Fruit fly (Drosophila melanogaster) whole organism, embryonic: Measurements from ENCODE around the gene CG7156.

ENCODE experiments used
- Asciz ChIP-seq: fragments of 200-800 bp; sonication (Bioruptor generic); optimal IDR thresholded peaks from 2 replicates; lab custom pipeline; 2017; ENCODE audit warnings: missing biosample characterization, mild to moderate bottlenecking, missing genetic modification characterization, missing genetic modification reagents
- Bteb2 ChIP-seq: fragments of 200-800 bp; sonication (Bioruptor generic); optimal IDR thresholded peaks from 2 replicates; lab custom pipeline; 2016; ENCODE audit warnings: missing biosample characterization, missing genetic modification characterization
- CG10209 ChIP-seq: fragments of 200-800 bp; sonication (Bioruptor generic); optimal IDR thresholded peaks from 3 replicates; lab custom pipeline; 2017; ENCODE audit warnings: missing biosample characterization, mild to moderate bottlenecking, missing genetic modification characterization, missing genetic modification reagents
- CG11695 ChIP-seq: fragments of 200-800 bp; sonication (Bioruptor generic); IDR thresholded peaks from 3 replicates; pipeline ENCODE4 v1.3.6; 2022; ENCODE audit warnings: missing biosample characterization, missing genetic modification characterization
- CG12391 ChIP-seq: fragments of 200-800 bp; sonication (Bioruptor generic); optimal IDR thresholded peaks from 3 replicates; lab custom pipeline; 2018; ENCODE audit warnings: missing biosample characterization, mild to moderate bottlenecking, missing genetic modification characterization, moderate library complexity
- CG14050 ChIP-seq: fragments of 200-800 bp; sonication (Bioruptor generic); IDR thresholded peaks from 3 replicates; pipeline ENCODE4 v1.3.6; 2022; ENCODE audit warnings: missing biosample characterization, missing genetic modification characterization
- CG15011 ChIP-seq: fragments of 200-800 bp; sonication (Bioruptor generic); optimal IDR thresholded peaks from 3 replicates; lab custom pipeline; 2018; ENCODE audit warnings: missing biosample characterization, mild to moderate bottlenecking, missing genetic modification characterization
- CG1602 ChIP-seq: fragments of 200-800 bp; sonication (Bioruptor generic); optimal IDR thresholded peaks from 3 replicates; lab custom pipeline; 2016; ENCODE audit warnings: missing biosample characterization, missing genetic modification characterization
- CG17359 ChIP-seq: fragments of 200-800 bp; sonication (Bioruptor generic); optimal IDR thresholded peaks from 3 replicates; lab custom pipeline; 2018; ENCODE audit warnings: missing biosample characterization, mild to moderate bottlenecking, missing genetic modification characterization, moderate library complexity
- CG17829 ChIP-seq: fragments of 200-800 bp; optimal IDR thresholded peaks from 2 replicates; lab custom pipeline; 2019; ENCODE audit warnings: missing biosample characterization, mild to moderate bottlenecking, missing genetic modification characterization, moderate library complexity
- CG2202 ChIP-seq: fragments of 200-800 bp; sonication (Bioruptor generic); optimal IDR thresholded peaks from 2 replicates; lab custom pipeline; 2018; ENCODE audit warnings: missing biosample characterization, mild to moderate bottlenecking, missing genetic modification characterization
- CG30431 ChIP-seq: fragments of 200-800 bp; sonication (Bioruptor generic); optimal IDR thresholded peaks from 2 replicates; lab custom pipeline; 2017; ENCODE audit warnings: missing biosample characterization, missing genetic modification characterization
- CG31441 ChIP-seq: fragments of 200-800 bp; sonication (Bioruptor generic); IDR thresholded peaks from 2 replicates; pipeline ENCODE4 v1.3.6; 2022; ENCODE audit warnings: missing biosample characterization, missing genetic modification characterization
- CG33213 ChIP-seq: fragments of 200-800 bp; sonication (Bioruptor generic); optimal IDR thresholded peaks from 3 replicates; lab custom pipeline; 2016; ENCODE audit warnings: missing biosample characterization, missing genetic modification characterization
- CG4328 ChIP-seq: fragments of 200-800 bp; sonication (Bioruptor generic); optimal IDR thresholded peaks from 3 replicates; lab custom pipeline; 2017; ENCODE audit warnings: missing biosample characterization, missing genetic modification reagents, missing genetic modification characterization
- CG4617 ChIP-seq: fragments of 200-800 bp; sonication (Bioruptor generic); optimal IDR thresholded peaks from 3 replicates; lab custom pipeline; 2016; ENCODE audit warnings: missing biosample characterization, missing genetic modification characterization, borderline replicate concordance
- CG6272 ChIP-seq: fragments of 200-800 bp; sonication (Bioruptor generic); IDR thresholded peaks from 2 replicates; pipeline ENCODE4 v1.3.6; 2022; ENCODE audit warnings: missing biosample characterization, missing genetic modification characterization
- CG6689 ChIP-seq: fragments of 200-800 bp; sonication (Bioruptor generic); IDR thresholded peaks from 2 replicates; pipeline ENCODE4 v1.3.6; 2022; ENCODE audit warnings: missing biosample characterization, missing genetic modification characterization
- CG6854 ChIP-seq: fragments of 200-800 bp; sonication (Bioruptor generic); optimal IDR thresholded peaks from 3 replicates; lab custom pipeline; 2017; ENCODE audit warnings: missing biosample characterization, mild to moderate bottlenecking, missing genetic modification characterization
- CG7987 ChIP-seq: fragments of 200-800 bp; sonication (Bioruptor generic); optimal IDR thresholded peaks from 2 replicates; lab custom pipeline; 2018; ENCODE audit warnings: missing biosample characterization, mild to moderate bottlenecking, missing genetic modification characterization, moderate library complexity
- CG9876 ChIP-seq: fragments of 200-800 bp; sonication (Bioruptor generic); optimal IDR thresholded peaks from 2 replicates; lab custom pipeline; 2016; ENCODE audit warnings: missing biosample characterization, missing genetic modification characterization
- CHES-1-like ChIP-seq: fragments of 200-800 bp; sonication (Bioruptor generic); optimal IDR thresholded peaks from 2 replicates; lab custom pipeline; 2016; ENCODE audit warnings: missing biosample characterization, missing genetic modification characterization
- D ChIP-seq, 2 experiments: fragments of 200-800 bp in 1 of 2; fragments of >200 bp in 1 of 2; sonication (Bioruptor generic) in 1 of 2; optimal IDR thresholded peaks; 2 replicates in 1 of 2; 3 replicates in 1 of 2; lab custom pipeline; 2017; ENCODE audit warnings: mild to moderate bottlenecking in 1 of 2, missing biosample characterization in 1 of 2, missing genetic modification characterization in 1 of 2, missing genetic modification reagents in 1 of 2
- Doc2 ChIP-seq: fragments of 200-800 bp; sonication (Bioruptor generic); IDR thresholded peaks from 2 replicates; pipeline ENCODE4 v1.3.6; 2022; ENCODE audit warnings: missing biosample characterization, missing genetic modification characterization
- Dref ChIP-seq: fragments of 200-800 bp; sonication (Bioruptor generic); IDR thresholded peaks from 2 replicates; pipeline ENCODE4 v1.3.6; 2022; ENCODE audit warnings: missing biosample characterization, missing genetic modification characterization
- ERR ChIP-seq: fragments of 200-800 bp; sonication (Bioruptor generic); optimal IDR thresholded peaks from 2 replicates; lab custom pipeline; 2016; ENCODE audit warnings: missing biosample characterization, missing genetic modification characterization
- GATAe ChIP-seq: fragments of 200-800 bp; sonication (Bioruptor generic); conservative IDR thresholded peaks from 2 replicates; pipeline ENCODE4 v1.3.6; 2022; ENCODE audit warnings: missing biosample characterization, missing genetic modification characterization
- H2.0 ChIP-seq: fragments of 200-800 bp; sonication (Bioruptor generic); IDR thresholded peaks from 2 replicates; pipeline ENCODE4 v1.3.6; 2022; ENCODE audit warnings: missing biosample characterization, missing genetic modification characterization
- HHEX ChIP-seq: fragments of 200-800 bp; sonication (Bioruptor generic); optimal IDR thresholded peaks from 3 replicates; lab custom pipeline; 2017; ENCODE audit warnings: missing biosample characterization, mild to moderate bottlenecking, missing genetic modification characterization, missing genetic modification reagents
- HmgZ ChIP-seq: fragments of 200-800 bp; sonication (Bioruptor generic); optimal IDR thresholded peaks from 2 replicates; lab custom pipeline; 2018; ENCODE audit warnings: missing biosample characterization, mild to moderate bottlenecking, missing genetic modification characterization
- Myb ChIP-seq: fragments of 200-800 bp; sonication (Bioruptor generic); optimal IDR thresholded peaks from 2 replicates; lab custom pipeline; 2016; ENCODE audit warnings: missing biosample characterization, missing genetic modification characterization
- NFAT ChIP-seq: fragments of 200-800 bp; sonication (Bioruptor generic); IDR thresholded peaks from 2 replicates; pipeline ENCODE4 v1.3.6; 2022; ENCODE audit warnings: missing biosample characterization, missing genetic modification characterization
- Ptx1 ChIP-seq: fragments of 200-800 bp; sonication (Bioruptor generic); IDR thresholded peaks from 2 replicates; pipeline ENCODE4 v1.3.6; 2022; ENCODE audit warnings: missing biosample characterization, missing genetic modification characterization
- Tbp ChIP-seq: fragments of >200 bp; optimal IDR thresholded peaks from 2 replicates; lab custom pipeline; 2018; ENCODE audit warnings: missing biosample characterization, missing genetic modification characterization
- ab ChIP-seq: fragments of 200-800 bp; sonication (Bioruptor generic); optimal IDR thresholded peaks from 2 replicates; lab custom pipeline; 2016; ENCODE audit warnings: missing biosample characterization, missing genetic modification characterization
- crc ChIP-seq: fragments of 200-800 bp; sonication (Bioruptor generic); optimal IDR thresholded peaks from 2 replicates; lab custom pipeline; 2016; ENCODE audit warnings: missing biosample characterization, missing genetic modification characterization
- croc ChIP-seq: fragments of 200-800 bp; sonication (Bioruptor generic); conservative IDR thresholded peaks from 3 replicates; pipeline ENCODE4 v1.3.6; 2022; ENCODE audit warnings: missing biosample characterization, missing genetic modification characterization
- dan ChIP-seq: fragments of 200-800 bp; sonication (Bioruptor generic); IDR thresholded peaks from 2 replicates; pipeline ENCODE4 v1.3.6; 2022; ENCODE audit warnings: missing biosample characterization, missing genetic modification characterization
- gce ChIP-seq: fragments of 200-800 bp; sonication (Bioruptor generic); IDR thresholded peaks from 3 replicates; pipeline ENCODE4 v1.3.6; 2022; ENCODE audit warnings: missing biosample characterization, missing genetic modification characterization
- gcm2 ChIP-seq: fragments of 200-800 bp; sonication (Bioruptor generic); optimal IDR thresholded peaks from 2 replicates; lab custom pipeline; 2016; ENCODE audit warnings: missing biosample characterization, missing genetic modification characterization
- gt ChIP-seq: fragments of 200-800 bp; sonication (Bioruptor generic); IDR thresholded peaks from 2 replicates; pipeline ENCODE4 v1.3.6; 2022; ENCODE audit warnings: missing biosample characterization, missing genetic modification characterization
- hbn ChIP-seq: fragments of 200-800 bp; sonication (Bioruptor generic); IDR thresholded peaks from 2 replicates; pipeline ENCODE4 v1.3.6; 2022; ENCODE audit warnings: missing biosample characterization, missing genetic modification characterization; ENCODE audit not compliant: partially characterized antibody
- lov ChIP-seq, 2 experiments: fragments of 200-800 bp in 1 of 2; fragments of >200 bp in 1 of 2; sonication (Bioruptor generic) in 1 of 2; IDR thresholded peaks in 1 of 2; optimal IDR thresholded peaks in 1 of 2; 2 replicates in 1 of 2; 3 replicates in 1 of 2; pipeline versions ENCODE4 v1.3.6 to Lab custom; 2017 to 2022; ENCODE audit warnings: missing biosample characterization in 1 of 2, missing genetic modification characterization in 1 of 2
- repo ChIP-seq: fragments of 200-800 bp; sonication (Bioruptor generic); optimal IDR thresholded peaks from 2 replicates; lab custom pipeline; 2016; ENCODE audit warnings: missing biosample characterization, missing genetic modification characterization
- salm ChIP-seq: fragments of 200-800 bp; sonication (Bioruptor generic); optimal IDR thresholded peaks from 2 replicates; lab custom pipeline; 2018; ENCODE audit warnings: missing biosample characterization, mild to moderate bottlenecking, missing genetic modification characterization
- sr ChIP-seq: fragments of 200-800 bp; sonication (Bioruptor generic); IDR thresholded peaks from 3 replicates; pipeline ENCODE4 v1.3.6; 2022; ENCODE audit warnings: missing biosample characterization, missing genetic modification characterization
- stc ChIP-seq: fragments of 200-800 bp; sonication (Bioruptor generic); IDR thresholded peaks from 2 replicates; pipeline ENCODE4 v1.3.6; 2022; ENCODE audit warnings: missing biosample characterization, missing genetic modification characterization
- tna ChIP-seq: fragments of 200-800 bp; sonication (Bioruptor generic); IDR thresholded peaks from 2 replicates; pipeline ENCODE4 v1.3.6; 2022; ENCODE audit warnings: missing biosample characterization, missing genetic modification characterization; ENCODE audit not compliant: partially characterized antibody
- unpg ChIP-seq: fragments of 200-800 bp; sonication (Bioruptor generic); optimal IDR thresholded peaks from 3 replicates; lab custom pipeline; 2018; ENCODE audit warnings: missing biosample characterization, mild to moderate bottlenecking, missing genetic modification characterization, moderate library complexity
- vnd ChIP-seq: fragments of 200-800 bp; sonication (Bioruptor generic); IDR thresholded peaks from 3 replicates; pipeline ENCODE4 v1.3.6; 2022; ENCODE audit warnings: missing biosample characterization, missing genetic modification characterization; ENCODE audit not compliant: partially characterized antibody
- wek ChIP-seq: fragments of 200-800 bp; sonication (Bioruptor generic); optimal IDR thresholded peaks from 3 replicates; lab custom pipeline; 2018; ENCODE audit warnings: missing biosample characterization, mild to moderate bottlenecking, missing genetic modification characterization, moderate library complexity

Gene CG7156

DNA sequence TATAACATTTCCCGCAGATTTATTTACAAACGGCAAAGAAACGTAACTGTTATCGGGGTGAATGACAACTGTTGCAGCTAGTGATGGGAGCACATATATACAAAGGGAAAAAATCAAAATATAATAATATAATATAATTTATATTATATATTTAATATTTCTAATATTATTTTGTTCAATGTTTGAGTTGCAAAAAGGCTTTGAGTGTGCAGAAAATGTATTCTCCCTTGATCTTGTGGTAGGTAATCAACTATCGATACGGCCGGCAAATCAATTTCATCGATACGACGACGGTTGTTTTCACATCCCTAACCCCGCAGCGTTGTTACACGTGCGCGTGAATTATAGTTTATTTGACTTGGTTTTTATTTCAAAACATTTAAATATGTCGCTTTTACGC is 18.5 kb downstream of the CG7156 start, which contains the start of the genes mTerf5 and Non3 (continued):
- TF ChIP-seq CG11695 (GFP tag; lab: Robert Waterston, UW) (no peak; the same call in 2 of the 3 replicates), repo (GFP tag; lab: Kevin White, UChicago) (peak; percentile 18), CG6689 (GFP tag; lab: Robert Waterston, UW) (peak; percentile 57), CG6272 (GFP tag; lab: Robert Waterston, UW) (peak; percentile 62), salm (tag; lab: Kevin White, UChicago) (no peak), stc (no peak), CHES-1-like (GFP tag; lab: Kevin White, UChicago) (no peak), H2.0 (GFP tag; lab: Robert Waterston, UW) (no peak), HmgZ (tag; lab: Kevin White, UChicago) (peak; percentile 55), ab (GFP tag; lab: Kevin White, UChicago) (no peak), sr (no peak), croc (GFP tag; lab: Robert Waterston, UW) (no peak; the same call in 2 of the 3 replicates), vnd (GFP tag; lab: Robert Waterston, UW) (peak; percentile 86), unpg (GFP tag; lab: Kevin White, UChicago) (peak; percentile 69), Asciz (no peak), CG31441 (GFP tag; lab: Robert Waterston, UW) (peak; percentile 64), GATAe (GFP tag; lab: Robert Waterston, UW) (no peak), CG15011 (no peak), crc (GFP tag; lab: Kevin White, UChicago) (no peak), gce (GFP tag; lab: Robert Waterston, UW) (no peak), NFAT (no peak), CG14050 (GFP tag; lab: Robert Waterston, UW) (no peak), ERR (GFP tag; lab: Kevin White, UChicago) (no peak), CG12391 (tag; lab: Kevin White, UChicago) (peak; percentile 84), CG1602 (GFP tag; lab: Kevin White, UChicago) (peak; percentile 41), Bteb2 (GFP tag; lab: Kevin White, UChicago) (no peak), gt (GFP tag; lab: Robert Waterston, UW) (no peak), CG4328 (GFP tag; lab: Kevin White, UChicago) (peak; percentile 41), lov (optimal IDR thresholded peaks at IDR 0.05; lab: Kevin White, UChicago) (no peak), lov (GFP tag; IDR thresholded peaks at IDR 0.05; lab: Robert Waterston, UW) (no peak), Doc2 (no peak), Tbp (GFP tag; lab: Kevin White, UChicago) (no peak), D (optimal IDR thresholded peaks at IDR 0.05; lab: Kevin White, UChicago) (no peak), D (GFP tag; optimal IDR thresholded peaks at IDR 0.05; lab: Kevin White, UChicago) (no peak), gcm2 (GFP tag; lab: Kevin White, UChicago) (no peak), CG17359 (tag; lab: Kevin White, UChicago) (peak; percentile 38), HHEX (GFP tag; lab: Kevin White, UChicago) (peak; percentile 40), CG33213 (GFP tag; lab: Kevin White, UChicago) (no peak), tna (GFP tag; lab: Robert Waterston, UW) (peak; percentile 52; the same call in 1 of the 2 replicates), wek (GFP tag; lab: Kevin White, UChicago) (no peak), CG6854 (no peak), Dref (GFP tag; lab: Robert Waterston, UW) (peak; percentile 77), CG4617 (peak; percentile 61), Ptx1 (GFP tag; lab: Robert Waterston, UW) (peak; percentile 59), dan (GFP tag; lab: Robert Waterston, UW) (no peak), CG10209 (GFP tag; lab: Kevin White, UChicago) (peak; percentile 44), hbn (GFP tag; lab: Robert Waterston, UW) (peak; percentile 83), CG30431 (GFP tag; lab: Kevin White, UChicago) (peak; percentile 12), CG17829 (tag; lab: Kevin White, UChicago) (peak; percentile 76), CG7987 (GFP tag; lab: Kevin White, UChicago) (peak; percentile 9), CG2202 (peak; percentile 31), Myb (GFP tag; lab: Kevin White, UChicago) (peak; percentile 18), CG9876 (GFP tag; lab: Kevin White, UChicago) (no peak)
